Fruit fly (Drosophila melanogaster): ENCODE results near the gene heca.

heca gene

dm6 chr3R:30304884-30305529, 27.3 kb downstream of the heca start (continued):
- TF ChIP-seq CG10543 (GFP tag; optimal IDR thresholded peaks at IDR 0.05) = no peak
- peak; percentile 68 for TF ChIP-seq CG7839 (tag; optimal IDR thresholded peaks at IDR 0.05)
- TF ChIP-seq Max (GFP tag; optimal IDR thresholded peaks at IDR 0.05) = peak; percentile 21
- TF ChIP-seq CG3281 (GFP tag; optimal IDR thresholded peaks at IDR 0.05) = peak; percentile 56
- no peak for TF ChIP-seq CG4854 (GFP tag; optimal IDR thresholded peaks at IDR 0.05)
- peak; percentile 39 for TF ChIP-seq ind (GFP tag; optimal IDR thresholded peaks at IDR 0.05)
- TF ChIP-seq yki (optimal IDR thresholded peaks at IDR 0.05) = no peak
- no peak for TF ChIP-seq Ets97D (GFP tag; optimal IDR thresholded peaks at IDR 0.05)
- TF ChIP-seq CG33213 (GFP tag; optimal IDR thresholded peaks at IDR 0.05) = no peak
- TF ChIP-seq CG1024 (GFP tag; IDR thresholded peaks at IDR 0.05) = no peak
- no peak for TF ChIP-seq nerfin-2 (GFP tag; IDR thresholded peaks at IDR 0.05; ENCODE audit: partially characterized antibody)
- peak; percentile 43 for TF ChIP-seq sug (tag; optimal IDR thresholded peaks at IDR 0.05)
- peak; percentile 26; the same call in 1 of the 2 replicates for TF ChIP-seq HLH3B (GFP tag; IDR thresholded peaks at IDR 0.05)
- no peak for TF ChIP-seq ap (GFP tag; IDR thresholded peaks at IDR 0.05)
- TF ChIP-seq CG8924 (tag; optimal IDR thresholded peaks at IDR 0.05) = peak; percentile 47
- TF ChIP-seq Dip2 (GFP tag; IDR thresholded peaks at IDR 0.05) = no peak
- TF ChIP-seq CG17912 (GFP tag; optimal IDR thresholded peaks at IDR 0.05) = no peak
- TF ChIP-seq BEAF-32 (GFP tag; optimal IDR thresholded peaks at IDR 0.05) = no peak
- no peak for TF ChIP-seq tin (GFP tag; optimal IDR thresholded peaks at IDR 0.05)
- TF ChIP-seq mld (GFP tag; IDR thresholded peaks at IDR 0.05; ENCODE audit: partially characterized antibody) = no peak
- TF ChIP-seq Sox100B (GFP tag; optimal IDR thresholded peaks at IDR 0.05) = peak; percentile 52
- peak; percentile 61 for TF ChIP-seq CG13624 (GFP tag; optimal IDR thresholded peaks at IDR 0.05)
- no peak for TF ChIP-seq otp (GFP tag; IDR thresholded peaks at IDR 0.05)
- TF ChIP-seq bsh (GFP tag; optimal IDR thresholded peaks at IDR 0.05) = no peak
- TF ChIP-seq Xbp1 (GFP tag; optimal IDR thresholded peaks at IDR 0.05) = peak; percentile 56
- no peak for TF ChIP-seq ttk (GFP tag; IDR thresholded peaks at IDR 0.05)
- no peak for TF ChIP-seq MTF-1 (GFP tag; optimal IDR thresholded peaks at IDR 0.05; ENCODE audit: borderline replicate concordance)
- no peak for TF ChIP-seq Lhr (GFP tag; optimal IDR thresholded peaks at IDR 0.05)
- TF ChIP-seq CG18619 (GFP tag; optimal IDR thresholded peaks at IDR 0.05) = peak; percentile 35
- TF ChIP-seq seq (GFP tag; IDR thresholded peaks at IDR 0.05) = no peak
- TF ChIP-seq MBD-R2 (GFP tag; IDR thresholded peaks at IDR 0.05) = no peak
- TF ChIP-seq CHES-1-like (GFP tag; optimal IDR thresholded peaks at IDR 0.05) = no peak
- no peak for TF ChIP-seq unc-4 (GFP tag; IDR thresholded peaks at IDR 0.05; ENCODE audit: partially characterized antibody)
- peak; percentile 17 for TF ChIP-seq CG2875 (GFP tag; optimal IDR thresholded peaks at IDR 0.05)
- TF ChIP-seq corto (GFP tag; optimal IDR thresholded peaks at IDR 0.05) = no peak
- TF ChIP-seq CG17361 (GFP tag; IDR thresholded peaks at IDR 0.05) = peak; percentile 80
- TF ChIP-seq CG11696 (GFP tag; IDR thresholded peaks at IDR 0.05) = no peak
- TF ChIP-seq hkb (optimal IDR thresholded peaks at IDR 0.05) = no peak
- TF ChIP-seq hkb (GFP tag; IDR thresholded peaks at IDR 0.05) = peak; percentile 48
- no peak for TF ChIP-seq toy (GFP tag; IDR thresholded peaks at IDR 0.05)
- no peak for TF ChIP-seq usp (GFP tag; optimal IDR thresholded peaks at IDR 0.05)
- TF ChIP-seq CG33557 (GFP tag; optimal IDR thresholded peaks at IDR 0.05) = no peak
- no peak for TF ChIP-seq Nf-YA (GFP tag; IDR thresholded peaks at IDR 0.05)
- TF ChIP-seq lbe (GFP tag; optimal IDR thresholded peaks at IDR 0.05) = no peak
- no peak for TF ChIP-seq CG8089 (GFP tag; optimal IDR thresholded peaks at IDR 0.05)
- TF ChIP-seq CG2129 (GFP tag; IDR thresholded peaks at IDR 0.05; ENCODE audit: partially characterized antibody) = no peak
- no peak for TF ChIP-seq dati (GFP tag; IDR thresholded peaks at IDR 0.05)
- TF ChIP-seq gsb-n (tag; optimal IDR thresholded peaks at IDR 0.05) = no peak
- TF ChIP-seq Kr (GFP tag; optimal IDR thresholded peaks at IDR 0.05) = no peak
- TF ChIP-seq oc (tag; optimal IDR thresholded peaks at IDR 0.05) = peak; percentile 24
- no peak for TF ChIP-seq sima (GFP tag; optimal IDR thresholded peaks at IDR 0.05)
